Worm (Caenorhabditis elegans) whole organism, L4/young adult: ENCODE measurements around the gene C18G1.6.

Experiments used
- dao-5 ChIP-seq: sonication (generic microtip); optimal IDR thresholded peaks from 2 replicates; lab custom pipeline; 2016; ENCODE audit warnings: missing genotype, missing genetic modification characterization, moderate library complexity, missing compliant biosample characterization
- him-1 ChIP-seq: sonication (generic microtip); optimal IDR thresholded peaks from 2 replicates; lab custom pipeline; 2016; ENCODE audit warnings: missing genotype, missing genetic modification reagents, missing genetic modification characterization, missing compliant biosample characterization

DNA sequence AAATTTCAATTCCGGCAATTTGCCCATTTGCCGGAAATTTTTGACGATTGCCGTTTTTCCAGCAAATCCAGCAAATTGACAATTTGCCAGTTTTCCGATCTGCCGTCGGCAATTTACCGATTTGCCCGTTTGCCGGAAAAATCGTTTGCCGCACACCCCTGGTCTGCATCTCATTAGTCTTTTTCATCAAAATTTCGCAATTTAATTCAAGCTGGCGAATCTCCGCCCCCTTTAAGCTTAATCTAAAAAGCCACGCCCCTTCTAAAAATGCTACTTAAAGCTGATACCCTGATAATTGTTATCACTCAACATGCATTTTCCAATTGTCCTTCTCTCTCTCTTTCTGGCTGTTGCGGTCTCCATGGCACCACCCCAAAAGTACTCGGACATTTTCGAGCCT lies 32.9 kb downstream of the C18G1.6 start, which contains the start of gene Y60C6A.1:
- no peak for TF ChIP-seq him-1
- TF ChIP-seq dao-5: no peak
